Worm (Caenorhabditis elegans) whole organism, mixed stage, embryonic: ENCODE results near the gene cysl-1.

ENCODE experiments used
- blmp-1 ChIP-seq: fragments of 150-350 bp; optimal IDR thresholded peaks from 2 replicates; lab custom pipeline; 2014; ENCODE audit warnings: missing biosample characterization, missing genetic modification characterization
- ceh-39 ChIP-seq: fragments of 150-350 bp; optimal IDR thresholded peaks from 2 replicates; lab custom pipeline; 2014; ENCODE audit warnings: missing biosample characterization, missing genetic modification characterization
- elt-1 ChIP-seq: sonication (generic microtip); optimal IDR thresholded peaks from 2 replicates; lab custom pipeline; 2017; ENCODE audit warnings: missing genetic modification characterization, mild to moderate bottlenecking, missing compliant biosample characterization, antibody characterized with exemption, moderate library complexity, borderline replicate concordance; ENCODE audit not compliant: insufficient read depth
- elt-3 ChIP-seq: fragments of 150-350 bp; optimal IDR thresholded peaks from 2 replicates; lab custom pipeline; 2014; ENCODE audit warnings: missing biosample characterization, missing genetic modification characterization
- ham-2 ChIP-seq: fragments of 200-800 bp; sonication (Bioruptor generic); optimal IDR thresholded peaks from 2 replicates; lab custom pipeline; 2018; ENCODE audit warnings: mild to moderate bottlenecking, missing genetic modification characterization, missing compliant biosample characterization
- lsy-2 ChIP-seq: fragments of 150-350 bp; optimal IDR thresholded peaks from 2 replicates; lab custom pipeline; 2014; ENCODE audit warnings: missing biosample characterization, missing genetic modification characterization
- nhr-237 ChIP-seq: fragments of 150-350 bp; optimal IDR thresholded peaks from 2 replicates; lab custom pipeline; 2014; ENCODE audit warnings: missing biosample characterization, missing genetic modification characterization
- pha-4 ChIP-seq: fragments of 150-350 bp; optimal IDR thresholded peaks from 2 replicates; lab custom pipeline; 2018; ENCODE audit warnings: missing biosample characterization, missing genetic modification reagents, missing genetic modification characterization
- unc-39 ChIP-seq: fragments of 150-350 bp; optimal IDR thresholded peaks from 2 replicates; lab custom pipeline; 2014; ENCODE audit warnings: missing biosample characterization, missing genetic modification characterization

ce11 chrX:9988884-9989283 lies 34.6 kb upstream of the cysl-1 start:
- TF ChIP-seq nhr-237 (tag; lab: Kevin White, UChicago): no peak
- no peak for TF ChIP-seq pha-4 (tag; lab: Kevin White, UChicago)
- TF ChIP-seq ham-2 (GFP tag; lab: Kevin White, UChicago): peak; percentile 78
- TF ChIP-seq unc-39 (tag; lab: Kevin White, UChicago): no peak
- TF ChIP-seq elt-1 (tag; lab: Kevin White, UChicago): no peak
- TF ChIP-seq blmp-1 (tag; lab: Kevin White, UChicago): no peak
- TF ChIP-seq lsy-2: no peak
- TF ChIP-seq elt-3 (tag; lab: Kevin White, UChicago): no peak
- no peak for TF ChIP-seq ceh-39
